Worm (Caenorhabditis elegans): ENCODE data around the gene F22F7.2.

DNA sequence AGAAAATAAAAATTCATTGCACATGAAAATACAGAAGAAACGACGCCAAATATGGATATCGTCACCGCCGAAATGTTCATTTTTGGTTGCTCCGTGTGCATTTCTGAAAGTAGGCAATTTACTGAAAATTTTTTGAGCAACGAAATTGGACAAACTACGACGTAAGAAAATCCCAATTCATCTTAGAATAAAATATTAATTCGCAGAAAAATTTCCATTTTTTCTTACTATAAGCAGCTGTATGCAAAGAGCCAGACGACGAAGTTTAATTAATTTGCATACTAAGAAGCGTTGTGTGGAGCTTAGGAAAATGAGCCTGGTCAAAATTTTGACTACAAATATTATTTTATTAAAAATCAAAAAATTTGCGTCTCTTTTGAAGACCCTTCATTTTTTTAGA, 44.1 kb downstream of the F22F7.2 start, which contains the start of gene srbc-19:
- no peak for TF ChIP-seq dao-5 (tag; optimal IDR thresholded peaks at IDR 0.05)
- no peak for TF ChIP-seq him-1 (tag; optimal IDR thresholded peaks at IDR 0.05)
- no peak for TF ChIP-seq W03F9.2 (tag; optimal IDR thresholded peaks at IDR 0.05)
